Worm (Caenorhabditis elegans): ENCODE measurements around the gene tmem-120.

DNA sequence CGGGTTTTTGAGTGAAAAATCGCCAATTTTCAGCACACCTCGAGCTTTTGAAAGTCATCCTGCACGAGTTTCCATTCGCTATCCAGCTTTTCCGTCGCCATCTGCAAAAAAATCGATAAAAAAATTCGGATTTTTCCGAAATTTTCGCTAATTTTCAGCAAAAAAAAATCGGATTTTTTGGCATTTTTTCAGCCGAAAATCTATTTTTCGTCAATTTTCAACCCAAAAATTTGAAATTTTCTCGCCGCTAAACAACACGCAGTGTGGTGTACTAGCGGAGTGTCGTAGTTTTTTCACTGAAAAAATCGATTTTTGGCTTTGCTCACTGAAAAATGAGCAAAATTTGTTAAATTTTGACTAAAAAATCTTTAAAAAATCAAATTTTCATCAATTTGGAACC, at the start of gene tmem-120:
- TF ChIP-seq K11D2.4 (GFP tag; IDR thresholded peaks at IDR 0.05) (no peak), Y53G8AR.9 (GFP tag; conservative IDR thresholded peaks at IDR 0.05) (no peak), unc-62 (GFP tag; optimal IDR thresholded peaks at IDR 0.05) (no peak), F22D6.2 (tag; optimal IDR thresholded peaks at IDR 0.05) (no peak), F39B2.1 (GFP tag; IDR thresholded peaks at IDR 0.05) (no peak), ztf-26 (tag; optimal IDR thresholded peaks at IDR 0.05) (no peak), F55B11.4 (tag; optimal IDR thresholded peaks at IDR 0.05; ENCODE audit: borderline replicate concordance, insufficient read depth) (no peak), nhr-80 (tag; optimal IDR thresholded peaks at IDR 0.05) (no peak), mxl-1 (tag; optimal IDR thresholded peaks at IDR 0.05) (no peak)
